Fruit fly (Drosophila melanogaster) whole organism, embryonic: Measurements from ENCODE around the gene tup.

ENCODE experiments used
- CG10267 ChIP-seq: fragments of 200-800 bp; sonication (Bioruptor generic); optimal IDR thresholded peaks from 2 replicates; lab custom pipeline; 2018; ENCODE audit warnings: missing biosample characterization, mild to moderate bottlenecking, missing genetic modification characterization, moderate library complexity
- CG10366 ChIP-seq: fragments of 200-800 bp; sonication (Bioruptor generic); IDR thresholded peaks from 2 replicates; pipeline ENCODE4 v1.3.6; 2022; ENCODE audit warnings: missing biosample characterization, missing genetic modification characterization
- CG10959 ChIP-seq: fragments of 200-800 bp; sonication (Bioruptor generic); IDR thresholded peaks from 2 replicates; pipeline ENCODE4 v1.3.6; 2022; ENCODE audit warnings: missing biosample characterization, missing genetic modification characterization
- CG12104 ChIP-seq: fragments of 200-800 bp; sonication (Bioruptor generic); optimal IDR thresholded peaks from 3 replicates; lab custom pipeline; 2016; ENCODE audit warnings: missing biosample characterization, missing genetic modification characterization
- CG12769 ChIP-seq: fragments of 200-800 bp; sonication (Bioruptor generic); optimal IDR thresholded peaks from 2 replicates; lab custom pipeline; 2019; ENCODE audit warnings: missing biosample characterization, mild to moderate bottlenecking, missing genetic modification characterization, moderate library complexity
- CG14860 ChIP-seq: fragments of 200-800 bp; sonication (Bioruptor generic); IDR thresholded peaks from 3 replicates; pipeline ENCODE4 v1.3.6; 2022; ENCODE audit warnings: missing biosample characterization, missing genetic modification characterization; ENCODE audit not compliant: partially characterized antibody
- CG16815 ChIP-seq: fragments of 200-800 bp; sonication (Bioruptor generic); optimal IDR thresholded peaks from 3 replicates; lab custom pipeline; 2017; ENCODE audit warnings: missing biosample characterization, mild to moderate bottlenecking, missing genetic modification characterization
- CG18262 ChIP-seq: fragments of 200-800 bp; optimal IDR thresholded peaks from 3 replicates; lab custom pipeline; 2019; ENCODE audit warnings: missing biosample characterization, mild to moderate bottlenecking, missing genetic modification characterization, moderate library complexity
- CG18599 ChIP-seq: fragments of 200-800 bp; sonication (Bioruptor generic); optimal IDR thresholded peaks from 3 replicates; lab custom pipeline; 2017; ENCODE audit warnings: missing biosample characterization, missing genetic modification characterization, mild to moderate bottlenecking, moderate library complexity, missing genetic modification reagents
- CG2202 ChIP-seq: fragments of 200-800 bp; sonication (Bioruptor generic); optimal IDR thresholded peaks from 2 replicates; lab custom pipeline; 2018; ENCODE audit warnings: missing biosample characterization, mild to moderate bottlenecking, missing genetic modification characterization
- CG34376 ChIP-seq: fragments of 200-800 bp; sonication (Bioruptor generic); optimal IDR thresholded peaks from 2 replicates; lab custom pipeline; 2018; ENCODE audit warnings: missing biosample characterization, mild to moderate bottlenecking, missing genetic modification characterization
- CG34422 ChIP-seq: fragments of 200-800 bp; sonication (Bioruptor generic); IDR thresholded peaks from 3 replicates; pipeline ENCODE4 v1.3.6; 2022; ENCODE audit warnings: missing biosample characterization, missing genetic modification characterization
- CG3726 ChIP-seq: fragments of 200-800 bp; sonication (Bioruptor generic); IDR thresholded peaks from 3 replicates; pipeline ENCODE4, ENCODE4 v1.3.6; 2022; ENCODE audit warnings: missing biosample characterization, missing genetic modification characterization
- CG4282 ChIP-seq: fragments of 200-800 bp; sonication (Bioruptor generic); optimal IDR thresholded peaks from 2 replicates; lab custom pipeline; 2016; ENCODE audit warnings: missing biosample characterization, missing genetic modification characterization
- CG43689 ChIP-seq: fragments of 200-800 bp; sonication (Bioruptor generic); IDR thresholded peaks from 2 replicates; pipeline ENCODE4 v1.3.6; 2022; ENCODE audit warnings: missing biosample characterization, missing genetic modification characterization
- CG4424 ChIP-seq: fragments of 200-800 bp; sonication (Bioruptor generic); optimal IDR thresholded peaks from 3 replicates; lab custom pipeline; 2016; ENCODE audit warnings: missing biosample characterization, missing genetic modification characterization
- CG5180 ChIP-seq: fragments of 200-800 bp; sonication (Bioruptor generic); optimal IDR thresholded peaks from 3 replicates; lab custom pipeline; 2017; ENCODE audit warnings: missing biosample characterization, missing genetic modification characterization, mild to moderate bottlenecking, moderate library complexity, missing genetic modification reagents
- CG7786 ChIP-seq: fragments of 200-800 bp; sonication (Bioruptor generic); optimal IDR thresholded peaks from 2 replicates; lab custom pipeline; 2016; ENCODE audit warnings: missing biosample characterization, missing genetic modification characterization
- CG9797 ChIP-seq: fragments of 200-800 bp; sonication (Bioruptor generic); optimal IDR thresholded peaks from 3 replicates; lab custom pipeline; 2018; ENCODE audit warnings: missing biosample characterization, mild to moderate bottlenecking, missing genetic modification characterization
- CkIIα-i1 ChIP-seq: fragments of 200-800 bp; sonication (Bioruptor generic); IDR thresholded peaks from 2 replicates; pipeline ENCODE4 v1.3.6; 2022; ENCODE audit warnings: missing biosample characterization, missing genetic modification characterization
- Doc2 ChIP-seq: fragments of 200-800 bp; sonication (Bioruptor generic); IDR thresholded peaks from 2 replicates; pipeline ENCODE4 v1.3.6; 2022; ENCODE audit warnings: missing biosample characterization, missing genetic modification characterization
- Eip74EF ChIP-seq, 2 experiments: fragments of 200-800 bp in 1 of 2; fragments of >200 bp in 1 of 2; sonication (Bioruptor generic) in 1 of 2; optimal IDR thresholded peaks; 2 replicates each; lab custom pipeline; 2017 to 2019; ENCODE audit warnings: missing biosample characterization in 2 of 2, missing genetic modification characterization in 2 of 2, mild to moderate bottlenecking in 1 of 2, moderate library complexity in 1 of 2
- Ets97D ChIP-seq: fragments of 200-800 bp; sonication (Bioruptor generic); optimal IDR thresholded peaks from 3 replicates; lab custom pipeline; 2016; ENCODE audit warnings: missing biosample characterization, missing genetic modification characterization
- Gsc ChIP-seq: fragments of 200-800 bp; sonication (Bioruptor generic); IDR thresholded peaks from 2 replicates; pipeline ENCODE4 v1.3.6; 2022; ENCODE audit warnings: missing biosample characterization, missing genetic modification characterization
- Hey ChIP-seq: fragments of 200-800 bp; sonication (Bioruptor generic); optimal IDR thresholded peaks from 3 replicates; lab custom pipeline; 2018; ENCODE audit warnings: missing biosample characterization, mild to moderate bottlenecking, missing genetic modification characterization
- Oaz ChIP-seq: fragments of 200-800 bp; sonication (Bioruptor generic); IDR thresholded peaks from 2 replicates; pipeline ENCODE4 v1.3.6; 2022; ENCODE audit warnings: missing biosample characterization, missing genetic modification characterization
- Oli ChIP-seq: fragments of 200-800 bp; sonication (Bioruptor generic); optimal IDR thresholded peaks from 2 replicates; lab custom pipeline; 2018; ENCODE audit warnings: missing biosample characterization, mild to moderate bottlenecking, missing genetic modification characterization, moderate library complexity
- Poxn ChIP-seq: fragments of 200-800 bp; sonication (Bioruptor generic); IDR thresholded peaks from 2 replicates; pipeline ENCODE4 v1.3.6; 2022; ENCODE audit warnings: missing biosample characterization, missing genetic modification characterization
- Spps ChIP-seq: fragments of 200-800 bp; sonication (Bioruptor generic); optimal IDR thresholded peaks from 2 replicates; lab custom pipeline; 2018; ENCODE audit warnings: missing biosample characterization, mild to moderate bottlenecking, missing genetic modification characterization
- bab2 ChIP-seq: fragments of 200-800 bp; sonication (Bioruptor generic); optimal IDR thresholded peaks from 2 replicates; lab custom pipeline; 2016; ENCODE audit warnings: missing biosample characterization, missing genetic modification characterization
- bbx ChIP-seq: fragments of 200-800 bp; sonication (Bioruptor generic); IDR thresholded peaks from 2 replicates; pipeline ENCODE4 v1.3.6; 2022; ENCODE audit warnings: missing biosample characterization, missing genetic modification characterization; ENCODE audit not compliant: partially characterized antibody
- ci ChIP-seq: fragments of 200-800 bp; sonication (Bioruptor generic); IDR thresholded peaks from 3 replicates; pipeline ENCODE4 v1.3.6; 2022; ENCODE audit warnings: missing biosample characterization, missing genetic modification characterization
- exex ChIP-seq: fragments of 200-800 bp; sonication (Bioruptor generic); optimal IDR thresholded peaks from 4 replicates; lab custom pipeline; 2018; ENCODE audit warnings: missing biosample characterization, mild to moderate bottlenecking, missing genetic modification characterization, moderate library complexity
- fu2 ChIP-seq: fragments of 200-800 bp; sonication (Bioruptor generic); optimal IDR thresholded peaks from 2 replicates; lab custom pipeline; 2016; ENCODE audit warnings: missing biosample characterization, missing genetic modification characterization
- klu ChIP-seq: fragments of 200-800 bp; sonication (Bioruptor generic); IDR thresholded peaks from 2 replicates; pipeline ENCODE4 v1.3.6; 2022; ENCODE audit warnings: missing biosample characterization, missing genetic modification characterization
- mirr ChIP-seq: fragments of 200-800 bp; sonication (Bioruptor generic); optimal IDR thresholded peaks from 3 replicates; lab custom pipeline; 2018; ENCODE audit warnings: missing biosample characterization, mild to moderate bottlenecking, missing genetic modification characterization
- odd ChIP-seq: fragments of 200-800 bp; sonication (Bioruptor generic); optimal IDR thresholded peaks from 2 replicates; lab custom pipeline; 2017; ENCODE audit warnings: missing biosample characterization, mild to moderate bottlenecking, missing genetic modification characterization
- phol ChIP-seq: fragments of 200-800 bp; sonication (Bioruptor generic); optimal IDR thresholded peaks from 3 replicates; lab custom pipeline; 2018; ENCODE audit warnings: missing biosample characterization, mild to moderate bottlenecking, missing genetic modification characterization, moderate library complexity
- prd ChIP-seq, 3 experiments: fragments of >200 bp in 2 of 3; fragments of 200-800 bp in 1 of 3; sonication (Bioruptor generic) in 1 of 3; optimal IDR thresholded peaks in 2 of 3; IDR thresholded peaks in 1 of 3; 2 replicates in 2 of 3; 3 replicates in 1 of 3; pipeline versions ENCODE4 v1.3.6 to Lab custom; 2017 to 2022; ENCODE audit warnings: missing biosample characterization in 1 of 3, missing genetic modification characterization in 1 of 3
- scrt ChIP-seq: fragments of 200-800 bp; sonication (Bioruptor generic); optimal IDR thresholded peaks from 2 replicates; lab custom pipeline; 2018; ENCODE audit warnings: missing biosample characterization, mild to moderate bottlenecking, missing genetic modification characterization, moderate library complexity
- shn ChIP-seq: fragments of 200-800 bp; sonication (Bioruptor generic); optimal IDR thresholded peaks from 3 replicates; lab custom pipeline; 2016; ENCODE audit warnings: missing biosample characterization, missing genetic modification characterization
- tgo ChIP-seq: fragments of 200-800 bp; sonication (Bioruptor generic); IDR thresholded peaks from 3 replicates; pipeline ENCODE4 v1.3.6; 2022; ENCODE audit warnings: missing biosample characterization, missing genetic modification characterization
- tin ChIP-seq: fragments of 200-800 bp; sonication (Bioruptor generic); optimal IDR thresholded peaks from 3 replicates; lab custom pipeline; 2016; ENCODE audit warnings: missing biosample characterization, missing genetic modification characterization
- unc-4 ChIP-seq: fragments of 200-800 bp; sonication (Bioruptor generic); IDR thresholded peaks from 2 replicates; pipeline ENCODE4 v1.3.6; 2022; ENCODE audit warnings: missing biosample characterization, missing genetic modification characterization; ENCODE audit not compliant: partially characterized antibody
- unpg ChIP-seq: fragments of 200-800 bp; sonication (Bioruptor generic); optimal IDR thresholded peaks from 3 replicates; lab custom pipeline; 2018; ENCODE audit warnings: missing biosample characterization, mild to moderate bottlenecking, missing genetic modification characterization, moderate library complexity
- zen ChIP-seq: fragments of 200-800 bp; sonication (Bioruptor generic); optimal IDR thresholded peaks from 3 replicates; lab custom pipeline; 2018; ENCODE audit warnings: missing biosample characterization, mild to moderate bottlenecking, missing genetic modification characterization, moderate library complexity
- zfh2 ChIP-seq: fragments of 200-800 bp; sonication (Bioruptor generic); optimal IDR thresholded peaks from 2 replicates; lab custom pipeline; 2016; ENCODE audit warnings: missing biosample characterization, missing genetic modification characterization

Gene tup

dm6 chr2L:18830587-18831528 lies 50.2 kb downstream of the tup start, which contains the start of the genes CG17597 and ScpX (continued):
- TF ChIP-seq CG34422 (GFP tag; lab: Robert Waterston, UW) = 0 out of 3 replicates have a peak, but pooled peaks have one; percentile 55
- TF ChIP-seq Spps (tag; lab: Kevin White, UChicago) = no peak
- peak; percentile 60 for TF ChIP-seq shn (GFP tag; lab: Kevin White, UChicago)
- peak; percentile 68 for TF ChIP-seq unpg (GFP tag; lab: Kevin White, UChicago)
- TF ChIP-seq Poxn (GFP tag; lab: Robert Waterston, UW) = no peak
- TF ChIP-seq ci (GFP tag; lab: Robert Waterston, UW) = peak; percentile 59; the same call in 1 of the 3 replicates
- peak; percentile 63 for TF ChIP-seq CG18262
- no peak for TF ChIP-seq prd (optimal IDR thresholded peaks at IDR 0.05; lab: Kevin White, UChicago)
- TF ChIP-seq prd (GFP tag; IDR thresholded peaks at IDR 0.05; lab: Robert Waterston, UW) = peak; percentile 69; the same call in 2 of the 3 replicates
- peak; percentile 62 for TF ChIP-seq tin (GFP tag; lab: Kevin White, UChicago)
- TF ChIP-seq CG5180 (GFP tag; lab: Kevin White, UChicago) = peak; percentile 34
- peak; percentile 53 for TF ChIP-seq CG10267 (tag; lab: Kevin White, UChicago)
- no peak for TF ChIP-seq odd (GFP tag; lab: Kevin White, UChicago)
- no peak for TF ChIP-seq mirr (GFP tag; lab: Kevin White, UChicago)
- peak; percentile 84 for TF ChIP-seq unc-4 (GFP tag; lab: Robert Waterston, UW)
- TF ChIP-seq CG7786 (GFP tag; lab: Kevin White, UChicago) = peak; percentile 43
- TF ChIP-seq scrt = peak; percentile 90
- no peak for TF ChIP-seq Doc2 (GFP tag; lab: Robert Waterston, UW)
- peak; percentile 34 for TF ChIP-seq CG9797 (GFP tag; lab: Kevin White, UChicago)
- TF ChIP-seq bbx = peak; percentile 91
- TF ChIP-seq tgo (GFP tag; lab: Robert Waterston, UW) = peak; percentile 35; the same call in 2 of the 3 replicates
- TF ChIP-seq Ets97D (GFP tag; lab: Kevin White, UChicago) = peak; percentile 77
- peak; percentile 29 for TF ChIP-seq CG10366 (GFP tag; lab: Robert Waterston, UW)
- TF ChIP-seq CG12104 = peak; percentile 71
- TF ChIP-seq CG3726 (GFP tag; lab: Robert Waterston, UW) = no peak
- peak; percentile 84 for TF ChIP-seq CG14860 (GFP tag; lab: Robert Waterston, UW)
- TF ChIP-seq Hey (tag; lab: Kevin White, UChicago) = peak; percentile 40
- no peak for TF ChIP-seq Eip74EF (GFP tag; optimal IDR thresholded peaks at IDR 0.05; lab: Kevin White, UChicago)
- TF ChIP-seq CG43689 = no peak
- TF ChIP-seq CG16815 = peak; percentile 26
- TF ChIP-seq fu2 (GFP tag; lab: Kevin White, UChicago) = peak; percentile 41
- no peak for TF ChIP-seq CkIIα-i1 (GFP tag; lab: Robert Waterston, UW)
- no peak for TF ChIP-seq klu (GFP tag; lab: Robert Waterston, UW)
- peak; percentile 27 for TF ChIP-seq CG34376
- TF ChIP-seq phol = peak; percentile 67
- TF ChIP-seq CG10959 (GFP tag; lab: Robert Waterston, UW) = no peak; the same call in 1 of the 2 replicates
- peak; percentile 58 for TF ChIP-seq Oli (tag; lab: Kevin White, UChicago)
- TF ChIP-seq zen (tag; lab: Kevin White, UChicago) = peak; percentile 37
- TF ChIP-seq Oaz (GFP tag; lab: Robert Waterston, UW) = no peak
- peak; percentile 59 for TF ChIP-seq bab2 (GFP tag; lab: Kevin White, UChicago)
- TF ChIP-seq Gsc (GFP tag; lab: Robert Waterston, UW) = 0 out of 2 replicates have a peak, but pooled peaks have one; percentile 4
- TF ChIP-seq zfh2 (GFP tag; lab: Kevin White, UChicago) = peak; percentile 71
- TF ChIP-seq CG12769 (tag; lab: Kevin White, UChicago) = peak; percentile 57
- peak; percentile 26 for TF ChIP-seq exex (tag; lab: Kevin White, UChicago)
- peak; percentile 31 for TF ChIP-seq CG2202 (tag; lab: Kevin White, UChicago)
- peak; percentile 71 for TF ChIP-seq CG4424 (GFP tag; lab: Kevin White, UChicago)
- peak; percentile 63 for TF ChIP-seq CG18599 (GFP tag; lab: Kevin White, UChicago)
- no peak for TF ChIP-seq CG4282 (GFP tag; lab: Kevin White, UChicago)
